Worm (Caenorhabditis elegans): ENCODE results near the gene Y43B11AR.3.

DNA sequence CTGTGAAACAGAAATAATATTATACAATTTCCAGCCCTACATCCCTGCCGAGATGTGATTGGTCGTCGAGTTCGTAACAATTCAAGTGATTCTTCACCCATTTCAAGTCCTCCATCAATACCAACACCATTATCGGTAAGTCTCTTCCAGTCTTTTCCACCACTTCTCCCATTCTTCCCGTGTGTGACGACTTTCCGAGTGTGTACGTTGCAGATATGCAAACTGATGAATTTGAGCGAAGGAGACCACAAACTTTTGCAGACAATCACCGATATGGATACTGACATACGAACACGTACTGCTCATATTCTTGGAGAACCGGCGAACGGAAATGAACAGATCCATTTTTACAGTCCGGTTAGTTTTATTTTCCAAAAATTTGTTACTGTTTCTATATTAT is 32.0 kb downstream of the Y43B11AR.3 start:
- TF ChIP-seq pqm-1 (tag; optimal IDR thresholded peaks at IDR 0.05) (no peak), elt-1 (tag; optimal IDR thresholded peaks at IDR 0.05) (no peak), hmg-11 (tag; optimal IDR thresholded peaks at IDR 0.05) (no peak), ztf-11 (tag; optimal IDR thresholded peaks at IDR 0.05) (no peak), egl-27 (tag; optimal IDR thresholded peaks at IDR 0.05) (no peak)

Data from whole organism, L3 larva.